Fruit fly (Drosophila melanogaster): ENCODE measurements around the gene CG15878.

CG15878 gene

dm6 chr3L:2212403-2212802 lies at the start of gene CG15878:
Gene CG15878, minus strand, starts transcription at chr3L:2212503.
- TF ChIP-seq CG17801 (GFP tag; optimal IDR thresholded peaks at IDR 0.05; ENCODE audit: partially characterized antibody) = no peak

- no peak for TF ChIP-seq CG17801 (GFP tag; optimal IDR thresholded peaks at IDR 0.05; ENCODE audit: partially characterized antibody)
These were observed 49.0 kb upstream of the CG15878 start for dm6 chr3L:2261282-2261681.

DNA sequence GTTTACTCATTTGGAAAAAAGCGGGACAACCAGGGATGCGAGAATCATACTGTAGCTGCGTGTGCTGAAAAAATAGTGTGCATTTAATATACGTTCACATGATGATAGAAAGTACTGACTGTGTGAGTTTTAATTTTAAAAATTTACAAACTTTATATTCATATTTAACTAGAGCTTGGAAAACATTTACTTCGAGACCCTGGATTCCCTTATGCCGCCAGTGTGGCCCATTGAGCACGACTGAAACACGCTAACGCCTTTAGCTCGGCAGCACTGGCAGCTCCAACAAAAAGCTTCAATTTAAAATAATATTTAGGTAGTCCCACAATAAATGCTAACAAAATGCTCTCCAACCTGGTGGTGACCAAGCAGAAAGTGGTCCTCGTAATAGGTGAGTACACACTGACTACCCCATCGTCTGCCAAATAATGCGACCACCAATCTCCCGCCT lies 45.1 kb upstream of the CG15878 start, which contains the start of the genes CG1275 and Elp5:
Gene CG1275 (minus strand): TSS at position 12 of the 451 bp plus-strand sequence.
Gene Elp5 (plus strand): TSS at position 45 of the 451 bp plus-strand sequence.
- peak; percentile 99 for TF ChIP-seq CG17801 (GFP tag; optimal IDR thresholded peaks at IDR 0.05; ENCODE audit: partially characterized antibody)

DNA sequence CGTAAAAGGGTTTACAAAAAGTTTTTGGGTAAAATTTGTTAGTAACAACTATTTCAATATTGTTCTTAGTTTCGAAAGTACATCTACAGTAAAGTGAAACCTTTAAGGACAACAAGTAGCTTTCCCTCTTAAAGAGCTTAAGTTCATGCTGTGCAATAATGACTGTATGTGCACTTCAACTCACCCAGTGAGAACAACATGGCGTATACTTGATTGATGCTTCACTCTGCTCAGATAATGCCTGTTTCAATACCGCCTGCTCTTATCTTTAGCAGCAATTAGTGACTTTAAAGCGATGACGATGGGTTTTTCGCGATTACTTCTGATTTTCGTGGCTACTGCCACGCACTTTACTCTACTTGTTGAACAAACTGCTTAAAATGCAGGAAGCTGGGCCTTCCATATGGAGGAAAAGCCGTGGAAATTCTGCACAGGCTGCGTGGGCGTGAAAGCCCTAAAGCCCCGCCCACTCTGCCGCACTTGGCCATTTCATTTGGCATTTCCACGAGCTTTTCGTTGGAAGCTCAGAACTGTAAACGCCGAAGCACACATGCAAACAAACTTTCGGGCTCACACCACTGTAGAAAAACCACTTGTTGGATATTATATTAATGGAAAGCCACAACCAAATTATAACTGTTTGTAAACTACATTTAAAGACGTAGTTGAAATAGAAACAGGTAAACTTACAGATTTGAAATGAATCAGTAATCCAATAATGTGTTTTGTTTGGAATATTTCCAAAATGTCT lies 44.3 kb upstream of the CG15878 start:
- TF ChIP-seq CG17801 (GFP tag; optimal IDR thresholded peaks at IDR 0.05; ENCODE audit: partially characterized antibody) = no peak

- TF ChIP-seq CG17801 (GFP tag; optimal IDR thresholded peaks at IDR 0.05; ENCODE audit: partially characterized antibody) = no peak
These were observed 43.5 kb upstream of the CG15878 start for dm6 chr3L:2255775-2256174.

DNA sequence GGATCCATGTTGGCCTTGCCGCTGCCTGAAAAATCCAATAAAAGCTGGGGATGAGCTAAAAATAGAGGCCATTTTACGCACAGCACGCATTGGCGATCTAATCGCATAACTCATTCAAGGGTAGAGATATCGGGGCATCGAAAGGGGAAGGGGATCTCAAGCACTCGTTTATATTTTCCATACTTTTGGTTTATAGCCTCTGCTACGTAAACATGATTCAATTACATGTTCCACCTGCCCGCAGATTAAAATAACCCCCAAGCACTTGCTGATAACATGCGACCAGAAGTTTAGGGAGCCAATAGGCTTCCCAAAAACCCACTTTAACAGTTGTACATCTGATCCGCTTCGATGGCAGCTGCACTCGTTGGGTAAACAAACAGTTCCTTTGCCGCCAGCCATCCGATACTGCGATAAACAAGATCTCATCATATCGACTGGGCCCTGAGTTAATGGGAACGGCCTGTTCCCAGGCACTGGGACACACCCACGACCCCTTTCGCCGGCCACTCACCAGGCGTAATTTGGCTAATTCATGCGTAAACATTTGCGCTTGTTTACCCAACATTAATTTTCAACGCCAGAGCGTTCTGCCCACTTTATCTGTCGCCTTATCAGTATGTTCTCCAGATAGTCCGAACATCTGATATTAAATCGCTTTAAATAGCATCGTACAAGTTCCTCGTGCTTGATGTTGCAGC lies 41.8 kb upstream of the CG15878 start:
- no peak for TF ChIP-seq CG17801 (GFP tag; optimal IDR thresholded peaks at IDR 0.05; ENCODE audit: partially characterized antibody)

DNA sequence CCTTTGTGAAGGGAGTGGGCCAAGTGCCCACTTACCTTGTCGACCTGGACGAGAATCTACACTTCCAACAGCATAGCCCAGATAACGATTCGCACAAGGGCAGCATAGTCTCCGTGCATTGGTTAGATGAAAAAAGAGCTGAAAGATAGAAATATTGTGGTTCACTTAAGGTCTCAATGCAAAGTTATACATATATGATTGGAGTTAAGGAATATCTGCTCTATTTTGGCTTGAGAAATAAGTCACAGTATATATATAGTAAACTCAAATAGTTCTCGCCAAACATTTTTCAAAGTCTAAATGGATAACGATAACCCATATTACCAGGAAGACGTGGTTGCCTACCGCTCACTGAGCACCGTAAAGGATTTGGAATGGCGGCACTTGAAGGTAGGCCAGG lies 36.0 kb upstream of the CG15878 start, which contains the start of gene CG32305:
Gene CG32305 (plus strand): TSS at position 301 of the 400 bp plus-strand sequence.
- TF ChIP-seq CG17801 (GFP tag; optimal IDR thresholded peaks at IDR 0.05; ENCODE audit: partially characterized antibody) = no peak

DNA sequence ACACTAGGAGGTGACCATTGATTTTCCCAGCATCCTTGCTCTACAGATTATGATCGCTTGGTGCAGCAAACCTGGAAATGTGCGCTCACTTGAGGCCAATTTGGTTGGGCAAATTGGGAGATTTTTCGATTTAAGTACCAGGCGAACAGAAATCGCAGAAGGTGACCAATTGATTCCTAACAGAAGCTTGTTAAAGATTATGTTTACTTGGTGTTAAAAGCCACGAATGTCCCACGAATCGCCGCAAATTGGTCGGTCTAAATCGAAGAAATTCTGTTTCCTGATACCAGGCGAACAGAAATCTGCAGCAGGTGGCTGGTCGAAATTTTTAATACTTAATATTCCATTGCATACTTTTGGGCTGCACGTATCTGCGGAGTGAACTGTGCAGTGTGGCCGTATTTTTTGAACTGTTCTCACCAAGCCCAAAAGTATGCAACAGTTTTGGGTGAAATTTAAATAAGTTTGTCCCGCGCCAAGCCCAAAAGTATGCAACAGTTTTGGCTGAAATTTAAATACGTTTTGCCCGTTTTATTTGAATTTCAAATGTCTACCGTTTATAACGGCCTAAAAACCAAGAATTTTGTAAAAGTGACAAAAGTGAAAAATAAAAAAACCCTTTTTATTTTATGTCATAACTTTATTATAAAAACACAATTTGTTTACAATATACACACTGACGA lies 31.7 kb upstream of the CG15878 start, which contains the start of gene CG32301:
Gene CG32301 (plus strand): TSS at position 633 of the 683 bp plus-strand sequence.
- no peak for TF ChIP-seq CG17801 (GFP tag; optimal IDR thresholded peaks at IDR 0.05; ENCODE audit: partially characterized antibody)

DNA sequence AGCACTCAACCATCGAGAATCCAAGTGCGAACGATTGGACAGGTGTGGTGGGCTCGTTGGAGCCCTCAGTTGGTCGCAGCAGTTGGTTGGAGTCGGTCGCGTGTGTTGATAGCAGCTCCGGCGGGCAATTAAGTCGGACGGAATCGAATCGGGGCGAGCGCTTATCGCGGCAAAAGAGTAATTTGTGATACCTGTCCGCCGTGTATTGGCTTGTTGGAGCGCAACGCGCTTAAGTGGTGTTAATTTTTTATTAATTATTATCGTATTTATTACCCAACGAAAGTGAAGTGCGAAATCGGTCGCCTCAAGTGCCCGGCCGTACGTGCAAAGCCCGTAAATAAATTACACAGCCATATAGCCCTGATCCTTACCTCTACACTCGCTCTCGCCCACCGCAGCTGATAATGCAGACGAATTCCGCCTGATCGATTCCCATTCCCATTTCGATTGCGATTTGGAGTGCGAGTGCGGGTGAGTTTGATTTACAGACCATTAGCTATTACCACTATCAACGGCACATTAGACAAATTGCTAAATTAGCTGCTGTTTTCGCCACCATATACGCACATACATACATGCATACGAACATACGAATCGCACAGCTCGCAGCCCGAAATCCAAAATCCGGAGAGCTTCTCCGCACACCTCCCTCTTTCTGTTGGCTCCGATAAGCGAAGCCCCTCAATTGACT lies 25.4 kb upstream of the CG15878 start, which contains the start of gene ACXD:
Gene ACXD (plus strand): TSS at position 66 of the 691 bp plus-strand sequence.
- TF ChIP-seq CG17801 (GFP tag; optimal IDR thresholded peaks at IDR 0.05; ENCODE audit: partially characterized antibody) = no peak

DNA sequence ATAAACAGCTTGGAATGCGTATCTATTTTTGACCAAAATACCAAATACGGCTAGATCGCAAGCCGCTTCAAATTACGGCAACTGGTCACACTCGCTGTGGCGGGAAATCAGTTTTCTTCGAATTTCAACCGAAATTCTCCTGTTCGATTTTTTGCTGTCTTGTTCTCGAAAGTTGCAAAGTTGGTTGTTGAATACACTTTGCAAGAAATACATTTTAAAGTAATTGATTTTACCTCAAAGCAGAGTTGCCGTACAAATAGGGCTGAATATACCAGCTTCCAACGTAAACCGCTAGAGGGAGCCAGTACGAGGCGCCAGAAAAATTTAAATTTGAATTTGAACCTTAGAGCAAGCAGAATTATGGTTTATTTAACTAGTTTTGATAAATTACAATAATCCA lies 24.7 kb upstream of the CG15878 start, which contains the start of gene CG9018:
Gene CG9018 (minus strand): TSS at position 43 of the 400 bp plus-strand sequence.
- no peak for TF ChIP-seq CG17801 (GFP tag; optimal IDR thresholded peaks at IDR 0.05; ENCODE audit: partially characterized antibody)

- no peak for TF ChIP-seq CG17801 (GFP tag; optimal IDR thresholded peaks at IDR 0.05; ENCODE audit: partially characterized antibody)
These were observed 16.9 kb upstream of the CG15878 start, which contains the start of gene Oseg2 for dm6 chr3L:2229172-2229696. Gene Oseg2, plus strand, starts transcription at chr3L:2229646.

dm6 chr3L:2228367-2229171 lies 16.3 kb upstream of the CG15878 start:
- no peak for TF ChIP-seq CG17801 (GFP tag; optimal IDR thresholded peaks at IDR 0.05; ENCODE audit: partially characterized antibody)

DNA sequence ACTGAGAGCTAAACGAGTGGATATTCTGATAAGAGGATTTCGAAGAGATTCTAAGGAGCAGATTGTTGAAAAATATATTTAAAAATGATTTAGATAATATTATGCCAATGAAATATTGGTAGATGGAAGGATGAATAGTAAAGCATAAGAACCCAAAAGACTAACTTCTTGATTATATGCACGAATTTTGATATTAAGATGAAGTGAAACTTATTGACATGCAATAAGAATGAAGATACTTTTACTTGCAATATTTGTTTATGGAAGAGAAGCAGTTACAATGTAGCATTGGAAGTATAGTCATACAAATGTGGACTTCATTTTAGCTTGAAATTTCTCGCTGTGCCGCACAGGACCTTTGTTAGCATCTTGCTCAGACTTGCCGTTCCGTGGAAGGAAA lies 15.6 kb downstream of the CG15878 start, which contains the start of gene CG8960:
Gene CG8960 (plus strand): TSS at position 301 of the 400 bp plus-strand sequence.
- no peak for TF ChIP-seq CG17801 (GFP tag; optimal IDR thresholded peaks at IDR 0.05; ENCODE audit: partially characterized antibody)

Data from ovary, adult (tissue).